Fruit fly (Drosophila melanogaster): ENCODE data around the gene SPE.

- TF ChIP-seq Smox (GFP tag; optimal IDR thresholded peaks at IDR 0.05) (no peak), vri (GFP tag; optimal IDR thresholded peaks at IDR 0.05) (no peak), CG3032 (tag; optimal IDR thresholded peaks at IDR 0.05) (no peak), CG6854 (GFP tag; optimal IDR thresholded peaks at IDR 0.05) (no peak), CG10669 (GFP tag; optimal IDR thresholded peaks at IDR 0.05) (no peak), Hr38 (GFP tag; optimal IDR thresholded peaks at IDR 0.05) (no peak), CG32006 (GFP tag; optimal IDR thresholded peaks at IDR 0.05) (peak; percentile 74), spab (GFP tag; optimal IDR thresholded peaks at IDR 0.05) (no peak), CG16779 (tag; optimal IDR thresholded peaks at IDR 0.05) (no peak), Lpt (GFP tag; optimal IDR thresholded peaks at IDR 0.05) (no peak)
Measured at dm6 chr3R:23675646-23676045, 10.4 kb upstream of the SPE start.

Data from whole organism, prepupa.